Worm (Caenorhabditis elegans) whole organism, L3 larva: ENCODE data around the gene F55B11.4.
"Not testable (repeated sequence)": the region's sequence is repeated elsewhere in the genome, so short reads cannot be mapped to it uniquely, and the experiment has no call there.

Experiments
- R02D3.7 ChIP-seq: fragments of 150-350 bp; optimal IDR thresholded peaks from 2 replicates; lab custom pipeline; 2014; ENCODE audit warnings: missing biosample characterization, missing genetic modification characterization
- aly-2 ChIP-seq: fragments of 150-350 bp; optimal IDR thresholded peaks from 2 replicates; lab custom pipeline; 2014; ENCODE audit warnings: missing biosample characterization, missing genetic modification characterization
- ama-1 ChIP-seq: fragments of 150-350 bp; optimal IDR thresholded peaks from 2 replicates; lab custom pipeline; 2018
- ceh-16 ChIP-seq: sonication (generic microtip); optimal IDR thresholded peaks from 2 replicates; lab custom pipeline; 2017; ENCODE audit warnings: missing biosample characterization, missing genetic modification characterization
- ceh-28 ChIP-seq: fragments of 150-350 bp; optimal IDR thresholded peaks from 2 replicates; lab custom pipeline; 2014; ENCODE audit warnings: missing biosample characterization, missing genetic modification reagents, missing genetic modification characterization
- ceh-82 ChIP-seq: fragments of 150-350 bp; optimal IDR thresholded peaks from 2 replicates; lab custom pipeline; 2014; ENCODE audit warnings: missing biosample characterization, missing genetic modification characterization
- ceh-9 ChIP-seq: sonication (generic microtip); optimal IDR thresholded peaks from 2 replicates; lab custom pipeline; 2018; ENCODE audit warnings: missing biosample characterization, missing genetic modification characterization
- daf-12 ChIP-seq: fragments of 150-350 bp; optimal IDR thresholded peaks from 2 replicates; lab custom pipeline; 2014; ENCODE audit warnings: missing biosample characterization, missing genetic modification reagents, missing genetic modification characterization
- egl-27 ChIP-seq: sonication (generic microtip); optimal IDR thresholded peaks from 4 replicates; lab custom pipeline; 2017; ENCODE audit warnings: missing biosample characterization, missing genetic modification reagents, missing genetic modification characterization
- elt-2 ChIP-seq: sonication (generic microtip); optimal IDR thresholded peaks from 2 replicates; lab custom pipeline; 2016; ENCODE audit warnings: missing genetic modification reagents, mild to moderate bottlenecking, missing genetic modification characterization, missing compliant biosample characterization
- elt-3 ChIP-seq, 3 experiments: fragments of 150-350 bp in 1 of 3; sonication (generic microtip) in 2 of 3; optimal IDR thresholded peaks; 2 replicates in 2 of 3; 4 replicates in 1 of 3; lab custom pipeline; 2014 to 2017; ENCODE audit warnings: missing biosample characterization in 3 of 3, missing genetic modification characterization in 3 of 3
- hmg-11 ChIP-seq: sonication (generic microtip); optimal IDR thresholded peaks from 2 replicates; lab custom pipeline; 2016; ENCODE audit warnings: missing genetic modification characterization, missing compliant biosample characterization
- jun-1 ChIP-seq: fragments of 150-350 bp; optimal IDR thresholded peaks from 2 replicates; lab custom pipeline; 2014; ENCODE audit warnings: missing biosample characterization, missing genetic modification reagents, missing genetic modification characterization
- lin-15B ChIP-seq: fragments of 150-350 bp; optimal IDR thresholded peaks from 2 replicates; lab custom pipeline; 2014; ENCODE audit warnings: missing biosample characterization, missing genetic modification characterization
- lin-39 ChIP-seq: fragments of 150-350 bp; optimal IDR thresholded peaks from 2 replicates; lab custom pipeline; 2018; ENCODE audit warnings: missing biosample characterization, missing genetic modification reagents, missing genetic modification characterization
- lsy-12 ChIP-seq: sonication (generic microtip); optimal IDR thresholded peaks from 2 replicates; lab custom pipeline; 2016; ENCODE audit warnings: mild to moderate bottlenecking, missing genetic modification characterization, missing compliant biosample characterization
- mdl-1 ChIP-seq: fragments of 150-350 bp; optimal IDR thresholded peaks from 2 replicates; lab custom pipeline; 2014; ENCODE audit warnings: missing biosample characterization, missing genetic modification characterization
- mml-1 ChIP-seq: fragments of 150-350 bp; sonication (generic microtip); optimal IDR thresholded peaks from 3 replicates; lab custom pipeline; 2014; ENCODE audit warnings: missing biosample characterization, missing genetic modification characterization
- nfya-1 ChIP-seq: sonication (generic microtip); optimal IDR thresholded peaks from 2 replicates; lab custom pipeline; 2017; ENCODE audit warnings: missing genetic modification characterization, mild to moderate bottlenecking, missing compliant biosample characterization, antibody characterized with exemption, moderate library complexity; ENCODE audit not compliant: insufficient read depth
- nhr-12 ChIP-seq: fragments of 150-350 bp; optimal IDR thresholded peaks from 2 replicates; lab custom pipeline; 2014; ENCODE audit warnings: missing biosample characterization, missing genetic modification characterization
- nhr-237 ChIP-seq: fragments of 150-350 bp; optimal IDR thresholded peaks from 2 replicates; lab custom pipeline; 2014; ENCODE audit warnings: missing biosample characterization, missing genetic modification characterization
- nhr-25 ChIP-seq: sonication (generic microtip); optimal IDR thresholded peaks from 2 replicates; lab custom pipeline; 2017; ENCODE audit warnings: missing biosample characterization, missing genetic modification characterization
- nhr-43 ChIP-seq: sonication (generic microtip); optimal IDR thresholded peaks from 2 replicates; lab custom pipeline; 2016; ENCODE audit warnings: mild to moderate bottlenecking, missing genetic modification characterization, missing compliant biosample characterization; ENCODE audit not compliant: poor library complexity, severe bottlenecking
- nhr-76 ChIP-seq: fragments of 150-350 bp; sonication (generic microtip); optimal IDR thresholded peaks from 5 replicates; lab custom pipeline; 2014; ENCODE audit warnings: missing biosample characterization, missing genetic modification characterization
- nhr-77 ChIP-seq: fragments of 150-350 bp; optimal IDR thresholded peaks from 2 replicates; lab custom pipeline; 2014; ENCODE audit warnings: missing biosample characterization, missing genetic modification characterization
- pha-4 ChIP-seq: fragments of 150-350 bp; optimal IDR thresholded peaks from 2 replicates; lab custom pipeline; 2014; ENCODE audit warnings: missing biosample characterization, missing genetic modification reagents, missing genetic modification characterization
- pqm-1 ChIP-seq: fragments of 150-350 bp; optimal IDR thresholded peaks from 2 replicates; lab custom pipeline; 2017; ENCODE audit warnings: missing biosample characterization, missing genetic modification characterization, inconsistent platforms
- skn-1 ChIP-seq: fragments of 150-350 bp; optimal IDR thresholded peaks from 2 replicates; lab custom pipeline; 2014; ENCODE audit warnings: missing biosample characterization, missing genetic modification characterization
- snpc-4 ChIP-seq: fragments of 150-350 bp; optimal IDR thresholded peaks from 2 replicates; lab custom pipeline; 2014; ENCODE audit warnings: missing biosample characterization, missing genetic modification characterization
- tbx-2 ChIP-seq: sonication (generic microtip); optimal IDR thresholded peaks from 2 replicates; lab custom pipeline; 2016; ENCODE audit warnings: mild to moderate bottlenecking, missing genetic modification characterization, missing compliant biosample characterization
- unc-39 ChIP-seq: sonication (generic microtip); optimal IDR thresholded peaks from 4 replicates; lab custom pipeline; 2017; ENCODE audit warnings: missing biosample characterization, missing genetic modification characterization
- unc-62 ChIP-seq: fragments of 150-350 bp; sonication (generic microtip); optimal IDR thresholded peaks from 4 replicates; lab custom pipeline; 2014; ENCODE audit warnings: missing biosample characterization, missing genetic modification reagents, missing genetic modification characterization
- zag-1 ChIP-seq: fragments of 150-350 bp; optimal IDR thresholded peaks from 2 replicates; lab custom pipeline; 2014; ENCODE audit warnings: missing biosample characterization, missing genetic modification characterization
- ztf-4 ChIP-seq: fragments of 150-350 bp; optimal IDR thresholded peaks from 2 replicates; lab custom pipeline; 2014; ENCODE audit warnings: missing biosample characterization, missing genetic modification characterization

The F55B11.4 gene

DNA sequence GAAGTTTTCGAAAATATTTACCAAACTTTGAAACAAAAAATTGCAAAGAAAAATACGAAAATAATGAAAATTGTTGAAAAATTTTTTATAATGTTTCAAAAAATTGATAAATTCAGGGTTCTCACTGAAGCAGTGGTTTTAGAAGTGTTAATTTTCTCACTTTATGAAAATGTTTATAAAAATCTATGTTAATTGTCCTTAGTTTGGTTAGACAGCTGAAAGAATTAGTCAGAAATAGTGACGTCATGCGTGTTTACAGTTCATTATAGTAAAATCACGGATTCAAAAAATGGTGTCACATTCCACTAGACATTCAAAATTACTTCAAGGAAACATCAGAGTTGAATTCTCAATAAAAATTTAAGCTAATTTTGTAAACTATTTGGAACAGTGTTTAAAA, 5.2 kb upstream of the F55B11.4 start:
- no peak for TF ChIP-seq nhr-237 (tag; lab: Kevin White, UChicago)
- no peak for TF ChIP-seq elt-3 (tag; optimal IDR thresholded peaks at IDR 0.05; lab: Kevin White, UChicago)

DNA sequence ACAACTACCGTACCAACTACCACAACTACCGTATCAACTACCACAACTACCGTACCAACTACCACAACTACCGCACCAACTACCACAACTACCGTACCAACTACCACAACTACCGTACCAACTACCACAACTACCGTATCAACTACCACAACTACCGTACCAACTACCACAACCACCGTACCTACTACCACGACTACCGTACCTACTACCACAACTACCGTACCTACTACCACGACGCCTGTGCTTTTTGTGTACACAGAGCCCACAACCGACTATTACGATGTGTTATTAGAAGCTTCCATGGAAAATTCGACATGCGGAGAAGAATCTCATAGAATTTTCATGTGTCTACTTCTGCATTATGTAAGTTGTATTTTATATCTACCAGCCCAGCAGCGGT, 3.3 kb downstream of the F55B11.4 start, which contains the start of gene F55B11.5:
Gene F55B11.5, plus strand, starts transcription at position 301 of the 400 bp plus-strand sequence.
- TF ChIP-seq elt-3 (tag; optimal IDR thresholded peaks at IDR 0.05; lab: Kevin White, UChicago); nhr-12 (tag; lab: Kevin White, UChicago); ama-1 (lab: Kevin White, UChicago): not testable (repeated sequence)

DNA sequence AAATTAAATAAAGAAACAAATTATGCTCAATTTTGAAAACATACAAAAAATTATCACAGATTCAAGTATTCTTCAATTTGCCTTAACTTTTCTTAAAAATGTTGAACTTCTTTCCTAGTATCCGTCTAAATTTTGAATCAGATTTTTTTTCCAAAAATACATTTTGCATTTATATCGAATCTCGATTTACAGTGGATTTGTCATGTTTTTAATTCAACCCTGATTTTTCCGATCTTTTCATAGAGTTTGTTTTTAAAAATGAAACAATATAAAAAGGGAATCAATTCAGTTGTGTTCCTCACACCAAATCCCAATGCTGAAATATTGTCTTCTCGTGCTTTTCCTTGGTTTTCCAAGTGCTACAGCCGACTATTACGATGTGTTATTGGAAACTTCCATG, 6.3 kb downstream of the F55B11.4 start, which contains the start of gene F55B11.3:
Gene F55B11.3, plus strand, starts transcription at position 301 of the 400 bp plus-strand sequence.
- no peak for TF ChIP-seq pha-4 (tag; lab: Kevin White, UChicago)
- no peak for TF ChIP-seq snpc-4
- no peak for TF ChIP-seq zag-1 (tag; lab: Kevin White, UChicago)
- no peak for TF ChIP-seq nhr-77 (tag; lab: Kevin White, UChicago)
- TF ChIP-seq ceh-28 (tag; lab: Kevin White, UChicago), result no peak
- TF ChIP-seq nhr-25, result no peak
- no peak for TF ChIP-seq nhr-43 (tag; lab: Kevin White, UChicago)

DNA sequence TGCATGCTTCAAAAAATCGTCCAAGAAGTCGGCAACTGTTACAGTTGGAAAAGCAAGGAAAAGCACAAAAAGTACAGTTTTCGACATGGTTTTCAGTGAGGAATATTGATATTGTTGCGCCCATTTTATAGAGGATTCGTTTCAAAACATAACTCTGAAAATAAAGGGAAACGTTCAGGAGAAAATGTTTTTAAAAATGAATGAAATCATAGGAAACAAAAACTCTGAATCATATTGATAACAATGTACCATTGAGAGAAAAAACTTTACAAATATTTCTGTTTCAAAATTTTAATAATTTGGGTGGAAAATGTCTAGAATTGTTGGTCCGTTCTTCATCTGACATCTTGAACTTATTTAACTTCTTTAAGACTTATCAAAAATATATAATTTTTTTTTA, 7.5 kb downstream of the F55B11.4 start, which contains the start of gene F55B11.2:
Gene F55B11.2, minus strand, starts transcription at position 101 of the 400 bp plus-strand sequence.
- no peak for TF ChIP-seq unc-39
- no peak for TF ChIP-seq mml-1 (tag; lab: Kevin White, UChicago)

DNA sequence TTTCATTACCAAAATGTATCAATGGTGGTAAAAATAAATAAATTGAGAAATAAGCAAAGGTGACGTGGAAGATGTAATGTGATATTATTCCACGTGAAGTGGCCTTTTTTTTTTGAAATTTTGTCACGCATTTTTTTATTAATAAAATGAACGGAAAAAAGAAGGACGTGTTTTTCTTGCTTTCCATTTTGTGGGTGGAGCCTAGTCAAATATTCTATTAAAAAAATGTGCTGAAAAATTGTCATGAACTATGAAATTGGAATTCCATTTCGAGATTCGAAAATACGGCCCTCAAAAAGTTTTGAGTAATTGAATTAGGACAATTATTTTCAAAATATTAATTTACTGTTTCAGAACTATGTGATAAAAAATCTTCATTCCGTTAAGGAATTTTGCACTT, 8.8 kb downstream of the F55B11.4 start, which contains the start of gene F55B11.7:
Gene F55B11.7, minus strand, starts transcription at position 101 of the 400 bp plus-strand sequence.
- TF ChIP-seq R02D3.7 (tag; lab: Kevin White, UChicago), result no peak
- TF ChIP-seq nhr-43 (tag; lab: Kevin White, UChicago), result no peak
- TF ChIP-seq aly-2 (tag; lab: Kevin White, UChicago), result no peak
- no peak for TF ChIP-seq ceh-16 (tag; lab: Kevin White, UChicago)
- TF ChIP-seq hmg-11, result no peak
- no peak for TF ChIP-seq egl-27
- no peak for TF ChIP-seq unc-62 (GFP tag; lab: Kevin White, UChicago)
- TF ChIP-seq daf-12, result no peak
- TF ChIP-seq skn-1 (tag; lab: Kevin White, UChicago), result no peak
- TF ChIP-seq, all 47 proteins: peak for 0

DNA sequence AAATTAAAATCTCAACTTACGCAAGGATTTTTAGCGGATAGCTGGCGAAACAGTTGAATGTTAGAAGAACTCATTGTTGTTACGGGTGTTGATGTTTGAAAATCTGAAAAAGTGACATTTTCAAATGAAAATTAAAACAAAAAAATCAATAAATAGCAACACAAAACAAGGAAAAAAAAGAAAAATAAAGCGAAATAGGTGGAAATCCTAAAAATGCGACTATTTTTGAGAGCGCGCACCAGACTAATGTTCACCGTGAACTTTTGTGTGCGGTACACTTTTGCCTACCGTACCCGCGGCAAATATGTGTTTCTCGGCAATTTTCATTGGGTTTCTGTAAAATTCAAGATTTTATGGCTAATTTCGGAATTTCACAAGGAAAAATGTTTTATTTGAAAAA, 13.6 kb downstream of the F55B11.4 start, which contains the start of gene F55B11.6:
Gene F55B11.6, minus strand, starts transcription at position 101 of the 400 bp plus-strand sequence.
- TF ChIP-seq lin-39 (tag; lab: Kevin White, UChicago), result no peak
- TF ChIP-seq ceh-9, result no peak
- no peak for TF ChIP-seq lin-15B (tag; lab: Kevin White, UChicago)
- TF ChIP-seq ceh-16 (tag; lab: Kevin White, UChicago), result no peak
- no peak for TF ChIP-seq daf-12
- no peak for TF ChIP-seq unc-62 (GFP tag; lab: Kevin White, UChicago)
- TF ChIP-seq zag-1 (tag; lab: Kevin White, UChicago), result no peak
- TF ChIP-seq nhr-43 (tag; lab: Kevin White, UChicago), result no peak
- TF ChIP-seq snpc-4, result no peak
- TF ChIP-seq tbx-2 (tag; lab: Kevin White, UChicago), result no peak
- TF ChIP-seq ztf-4 (tag; lab: Kevin White, UChicago), result no peak
- no peak for TF ChIP-seq lsy-12 (tag; lab: Kevin White, UChicago)

DNA sequence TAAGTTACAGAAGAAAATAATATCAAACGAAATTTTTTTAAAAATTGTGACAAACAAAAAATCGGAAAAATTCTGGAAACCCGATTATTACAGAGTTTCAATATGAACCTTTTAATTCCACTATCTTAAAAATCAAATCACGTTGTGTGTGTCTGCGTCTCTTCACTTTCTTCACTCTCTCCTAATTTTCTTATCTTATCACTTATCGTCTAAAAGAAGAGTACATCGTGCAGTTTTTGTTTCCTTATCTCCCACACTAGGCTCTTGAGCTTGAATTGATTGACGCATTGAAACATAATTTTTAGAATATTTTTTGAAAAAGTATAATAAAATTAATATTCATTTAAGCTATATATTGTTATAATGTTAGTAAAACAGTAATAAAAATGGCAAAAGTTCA, 16.5 kb downstream of the F55B11.4 start:
- TF ChIP-seq nfya-1 (tag; lab: Kevin White, UChicago) (no peak), pha-4 (tag; lab: Kevin White, UChicago) (peak; percentile 66), nhr-76 (tag; lab: Kevin White, UChicago) (no peak), mml-1 (tag; lab: Kevin White, UChicago) (no peak), skn-1 (tag; lab: Kevin White, UChicago) (peak; percentile 58), elt-3 (tag; optimal IDR thresholded peaks at IDR 0.05; lab: Kevin White, UChicago) (peak in 2 of 3 experiments; percentile 60 to 63), ztf-4 (tag; lab: Kevin White, UChicago) (no peak), ceh-82 (tag; lab: Kevin White, UChicago) (no peak), pqm-1 (tag; lab: Kevin White, UChicago) (peak; percentile 100), elt-2 (tag; lab: Kevin White, UChicago) (peak; percentile 100), ceh-9 (no peak), jun-1 (tag; lab: Kevin White, UChicago) (peak; percentile 84), mdl-1 (peak; percentile 28)
- TF ChIP-seq, all 47 proteins: peak for 7
